ENCODE assay signal across 1 fruit fly cellular context in genomic region chr3L:13044335-13044814, dm6.
TF ChIP-seq lines count a peak whose summit lies in the region.

TSS of gene Syx13 (plus strand) at chr3L:13044434.

TF ChIP-seq in whole organism, embryonic, 481 proteins besides CTCF, POLR2A, EP300 and RAD21 (continued from another document):
- TF ChIP-seq caup (GFP tag; optimal IDR thresholded peaks at IDR 0.05; lab: Kevin White, UChicago; ENCODE audit: severe bottlenecking) (peak; percentile 24), luna (GFP tag; optimal IDR thresholded peaks at IDR 0.05; lab: Kevin White, UChicago) (no peak), inv (GFP tag; IDR thresholded peaks at IDR 0.05; lab: Robert Waterston, UW; ENCODE audit: partially characterized antibody) (peak; percentile 73), slbo (GFP tag; IDR thresholded peaks at IDR 0.05; lab: Robert Waterston, UW) (0 out of 2 replicates have a peak, but pooled peaks have one; percentile 23), D (optimal IDR thresholded peaks at IDR 0.05; lab: Kevin White, UChicago) (no peak), D (GFP tag; optimal IDR thresholded peaks at IDR 0.05; lab: Kevin White, UChicago) (no peak), ro (GFP tag; IDR thresholded peaks at IDR 0.05; lab: Robert Waterston, UW) (no peak), Asciz (GFP tag; optimal IDR thresholded peaks at IDR 0.05; lab: Kevin White, UChicago) (no peak), TFAM (GFP tag; optimal IDR thresholded peaks at IDR 0.05; lab: Kevin White, UChicago) (no peak), ara (GFP tag; IDR thresholded peaks at IDR 0.05; lab: Robert Waterston, UW) (no peak), CG8478 (optimal IDR thresholded peaks at IDR 0.05; lab: Kevin White, UChicago) (peak; percentile 86), CG14710 (tag; optimal IDR thresholded peaks at IDR 0.05; lab: Kevin White, UChicago) (peak; percentile 44), CG9876 (GFP tag; optimal IDR thresholded peaks at IDR 0.05; lab: Kevin White, UChicago) (no peak), CG31365 (tag; optimal IDR thresholded peaks at IDR 0.05; lab: Kevin White, UChicago) (no peak), Jarid2 (GFP tag; optimal IDR thresholded peaks at IDR 0.05; lab: Kevin White, UChicago) (peak; percentile 41), psq (GFP tag; optimal IDR thresholded peaks at IDR 0.05; lab: Kevin White, UChicago) (no peak), CG4617 (GFP tag; optimal IDR thresholded peaks at IDR 0.05; lab: Kevin White, UChicago; ENCODE audit: borderline replicate concordance) (peak; percentile 84), pho (GFP tag; optimal IDR thresholded peaks at IDR 0.05; lab: Kevin White, UChicago) (no peak), dysf (GFP tag; IDR thresholded peaks at IDR 0.05; lab: Robert Waterston, UW) (no peak), Oli (tag; optimal IDR thresholded peaks at IDR 0.05; lab: Kevin White, UChicago) (no peak), unpg (GFP tag; optimal IDR thresholded peaks at IDR 0.05; lab: Kevin White, UChicago) (no peak), Spps (tag; optimal IDR thresholded peaks at IDR 0.05; lab: Kevin White, UChicago) (peak; percentile 5), al (GFP tag; IDR thresholded peaks at IDR 0.05; lab: Robert Waterston, UW) (no peak), br (optimal IDR thresholded peaks at IDR 0.05; lab: Kevin White, UChicago) (no peak), twi (tag; optimal IDR thresholded peaks at IDR 0.05; lab: Kevin White, UChicago) (peak; percentile 60), jigr1 (GFP tag; IDR thresholded peaks at IDR 0.05; lab: Robert Waterston, UW) (no peak), zf30C (GFP tag; optimal IDR thresholded peaks at IDR 0.05; lab: Kevin White, UChicago) (no peak), sima (GFP tag; optimal IDR thresholded peaks at IDR 0.05; lab: Kevin White, UChicago) (no peak), CG12744 (GFP tag; optimal IDR thresholded peaks at IDR 0.05; lab: Kevin White, UChicago) (no peak), CG1529 (GFP tag; optimal IDR thresholded peaks at IDR 0.05; lab: Kevin White, UChicago) (no peak), zen (tag; optimal IDR thresholded peaks at IDR 0.05; lab: Kevin White, UChicago) (no peak), YL-1 (GFP tag; optimal IDR thresholded peaks at IDR 0.05; lab: Kevin White, UChicago) (peak; percentile 95), Ssrp (tag; optimal IDR thresholded peaks at IDR 0.05; lab: Kevin White, UChicago) (no peak), crp (GFP tag; optimal IDR thresholded peaks at IDR 0.05; lab: Kevin White, UChicago) (peak in 1 of 2 experiments; percentile 77), CG15479 (GFP tag; optimal IDR thresholded peaks at IDR 0.05; lab: Kevin White, UChicago) (peak; percentile 31), exex (tag; optimal IDR thresholded peaks at IDR 0.05; lab: Kevin White, UChicago) (peak; percentile 5), CG7786 (GFP tag; optimal IDR thresholded peaks at IDR 0.05; lab: Kevin White, UChicago) (no peak), Antp (GFP tag; optimal IDR thresholded peaks at IDR 0.05; lab: Kevin White, UChicago) (no peak), MTF-1 (GFP tag; optimal IDR thresholded peaks at IDR 0.05; lab: Kevin White, UChicago; ENCODE audit: borderline replicate concordance) (no peak), CG34224 (GFP tag; IDR thresholded peaks at IDR 0.05; lab: Robert Waterston, UW; ENCODE audit: partially characterized antibody) (peak; percentile 61; the same call in 2 of the 3 replicates), Hmx (GFP tag; optimal IDR thresholded peaks at IDR 0.05; lab: Kevin White, UChicago) (no peak), HLH3B (GFP tag; IDR thresholded peaks at IDR 0.05; lab: Robert Waterston, UW) (no peak), CG2875 (GFP tag; optimal IDR thresholded peaks at IDR 0.05; lab: Kevin White, UChicago) (no peak), zen2 (GFP tag; IDR thresholded peaks at IDR 0.05; lab: Robert Waterston, UW; ENCODE audit: partially characterized antibody) (no peak; the same call in 2 of the 3 replicates), Meics (GFP tag; optimal IDR thresholded peaks at IDR 0.05; lab: Kevin White, UChicago) (no peak), CG8089 (GFP tag; optimal IDR thresholded peaks at IDR 0.05; lab: Kevin White, UChicago) (no peak), fru (optimal IDR thresholded peaks at IDR 0.05; lab: Kevin White, UChicago) (no peak), wdn (GFP tag; IDR thresholded peaks at IDR 0.05; lab: Robert Waterston, UW) (no peak), hkb (optimal IDR thresholded peaks at IDR 0.05; lab: Kevin White, UChicago) (no peak), hkb (GFP tag; IDR thresholded peaks at IDR 0.05; lab: Robert Waterston, UW) (no peak), CG2678 (tag; optimal IDR thresholded peaks at IDR 0.05; lab: Kevin White, UChicago) (peak; percentile 45), CG14441 (GFP tag; IDR thresholded peaks at IDR 0.05; lab: Robert Waterston, UW) (peak; percentile 8; the same call in 1 of the 2 replicates), Usf (GFP tag; optimal IDR thresholded peaks at IDR 0.05; lab: Kevin White, UChicago) (no peak), CG7357 (GFP tag; IDR thresholded peaks at IDR 0.05; lab: Robert Waterston, UW) (peak; percentile 27; the same call in 1 of the 3 replicates), Mes4 (GFP tag; optimal IDR thresholded peaks at IDR 0.05; lab: Kevin White, UChicago) (no peak), grn (GFP tag; optimal IDR thresholded peaks at IDR 0.05; lab: Kevin White, UChicago) (no peak), gce (GFP tag; IDR thresholded peaks at IDR 0.05; lab: Robert Waterston, UW) (no peak), nmo (GFP tag; optimal IDR thresholded peaks at IDR 0.05; lab: Kevin White, UChicago) (peak; percentile 35), Sry-δ (GFP tag; optimal IDR thresholded peaks at IDR 0.05; lab: Kevin White, UChicago) (peak; percentile 61), CG2129 (GFP tag; IDR thresholded peaks at IDR 0.05; lab: Robert Waterston, UW; ENCODE audit: partially characterized antibody) (0 out of 2 replicates have a peak, but pooled peaks have one; percentile 30), kni (GFP tag; optimal IDR thresholded peaks at IDR 0.05; lab: Kevin White, UChicago) (peak; percentile 62), Atf-2 (GFP tag; optimal IDR thresholded peaks at IDR 0.05; lab: Kevin White, UChicago) (no peak), CG16813 (GFP tag; IDR thresholded peaks at IDR 0.05; lab: Robert Waterston, UW; ENCODE audit: partially characterized antibody) (peak; percentile 72), CG12659 (GFP tag; optimal IDR thresholded peaks at IDR 0.05; lab: Kevin White, UChicago) (peak; percentile 84), Blimp-1 (GFP tag; optimal IDR thresholded peaks at IDR 0.05; lab: Kevin White, UChicago) (no peak), wor (GFP tag; IDR thresholded peaks at IDR 0.05; lab: Robert Waterston, UW) (no peak), CG9727 (GFP tag; optimal IDR thresholded peaks at IDR 0.05; lab: Kevin White, UChicago) (peak; percentile 36), CG32767 (GFP tag; IDR thresholded peaks at IDR 0.05; lab: Robert Waterston, UW) (0 out of 2 replicates have a peak, but pooled peaks have one; percentile 22), CG43689 (GFP tag; IDR thresholded peaks at IDR 0.05; lab: Robert Waterston, UW) (no peak), pfk (GFP tag; optimal IDR thresholded peaks at IDR 0.05; lab: Kevin White, UChicago) (no peak), kah (GFP tag; optimal IDR thresholded peaks at IDR 0.05; lab: Kevin White, UChicago) (no peak), tin (GFP tag; optimal IDR thresholded peaks at IDR 0.05; lab: Kevin White, UChicago) (no peak), CrebB (tag; optimal IDR thresholded peaks at IDR 0.05; lab: Kevin White, UChicago) (peak; percentile 14), sens-2 (GFP tag; IDR thresholded peaks at IDR 0.05; lab: Robert Waterston, UW) (no peak), CG8290 (GFP tag; optimal IDR thresholded peaks at IDR 0.05; lab: Kevin White, UChicago) (no peak), CG8290 (tag; optimal IDR thresholded peaks at IDR 0.05; lab: Kevin White, UChicago) (peak in 1 of 2 experiments; percentile 48), klu (GFP tag; IDR thresholded peaks at IDR 0.05; lab: Robert Waterston, UW) (no peak), cwo (GFP tag; optimal IDR thresholded peaks at IDR 0.05; lab: Kevin White, UChicago) (peak; percentile 10), ranshi (GFP tag; IDR thresholded peaks at IDR 0.05; lab: Robert Waterston, UW) (no peak), Ets65A (GFP tag; lab: Kevin White, UChicago) (no peak), danr (GFP tag; IDR thresholded peaks at IDR 0.05; lab: Robert Waterston, UW) (no peak), Poxn (GFP tag; IDR thresholded peaks at IDR 0.05; lab: Robert Waterston, UW) (no peak), CG7928 (GFP tag; optimal IDR thresholded peaks at IDR 0.05; lab: Kevin White, UChicago) (no peak), Six4 (GFP tag; optimal IDR thresholded peaks at IDR 0.05; lab: Kevin White, UChicago) (no peak), Elba2 (GFP tag; optimal IDR thresholded peaks at IDR 0.05; lab: Kevin White, UChicago) (no peak), Atf6 (GFP tag; IDR thresholded peaks at IDR 0.05; lab: Robert Waterston, UW) (no peak), CG6654 (GFP tag; optimal IDR thresholded peaks at IDR 0.05; lab: Kevin White, UChicago) (no peak), CG15514 (GFP tag; optimal IDR thresholded peaks at IDR 0.05; lab: Kevin White, UChicago) (peak; percentile 68), pnt (GFP tag; optimal IDR thresholded peaks at IDR 0.05; lab: Kevin White, UChicago) (no peak), en (GFP tag; optimal IDR thresholded peaks at IDR 0.05; lab: Kevin White, UChicago) (no peak), CG30020 (tag; optimal IDR thresholded peaks at IDR 0.05; lab: Kevin White, UChicago) (peak; percentile 23), pros (GFP tag; optimal IDR thresholded peaks at IDR 0.05; lab: Kevin White, UChicago) (peak; percentile 34), disco-r (GFP tag; optimal IDR thresholded peaks at IDR 0.05; lab: Kevin White, UChicago) (no peak), CG4282 (GFP tag; optimal IDR thresholded peaks at IDR 0.05; lab: Kevin White, UChicago) (no peak), cato (GFP tag; optimal IDR thresholded peaks at IDR 0.05; lab: Kevin White, UChicago; ENCODE audit: borderline replicate concordance) (no peak), CG8944 (GFP tag; optimal IDR thresholded peaks at IDR 0.05; lab: Kevin White, UChicago) (no peak), CoRest (tag; optimal IDR thresholded peaks at IDR 0.05; lab: Kevin White, UChicago) (peak; percentile 32), Doc2 (GFP tag; IDR thresholded peaks at IDR 0.05; lab: Robert Waterston, UW) (no peak), ATbp (GFP tag; optimal IDR thresholded peaks at IDR 0.05; lab: Kevin White, UChicago) (no peak), Xrp1 (GFP tag; IDR thresholded peaks at IDR 0.05; lab: Robert Waterston, UW) (no peak), zfh2 (GFP tag; optimal IDR thresholded peaks at IDR 0.05; lab: Kevin White, UChicago) (no peak), E2f2 (GFP tag; IDR thresholded peaks at IDR 0.05; lab: Robert Waterston, UW) (peak; percentile 82), dmrt99B (tag; optimal IDR thresholded peaks at IDR 0.05; lab: Kevin White, UChicago) (no peak), Trl (optimal IDR thresholded peaks at IDR 0.05; lab: Kevin White, UChicago) (no peak), Trl (GFP tag; optimal IDR thresholded peaks at IDR 0.05; lab: Kevin White, UChicago) (no peak), sim (GFP tag; IDR thresholded peaks at IDR 0.05; lab: Robert Waterston, UW) (no peak), C15 (GFP tag; IDR thresholded peaks at IDR 0.05; lab: Robert Waterston, UW) (no peak), CG18011 (GFP tag; optimal IDR thresholded peaks at IDR 0.05; lab: Kevin White, UChicago) (no peak), emc (GFP tag; optimal IDR thresholded peaks at IDR 0.05; lab: Kevin White, UChicago) (no peak), gfzf (GFP tag; optimal IDR thresholded peaks at IDR 0.05; lab: Kevin White, UChicago) (peak; percentile 69), CG10147 (GFP tag; optimal IDR thresholded peaks at IDR 0.05; lab: Kevin White, UChicago) (peak; percentile 55), oc (tag; optimal IDR thresholded peaks at IDR 0.05; lab: Kevin White, UChicago) (peak; percentile 26), CG15011 (GFP tag; optimal IDR thresholded peaks at IDR 0.05; lab: Kevin White, UChicago) (no peak), repo (GFP tag; optimal IDR thresholded peaks at IDR 0.05; lab: Kevin White, UChicago) (no peak), Optix (GFP tag; IDR thresholded peaks at IDR 0.05; lab: Robert Waterston, UW) (no peak), amos (GFP tag; IDR thresholded peaks at IDR 0.05; lab: Robert Waterston, UW; ENCODE audit: partially characterized antibody) (peak; percentile 79), ase (GFP tag; IDR thresholded peaks at IDR 0.05; lab: Robert Waterston, UW) (no peak), row (GFP tag; IDR thresholded peaks at IDR 0.05; lab: Robert Waterston, UW) (peak; percentile 43; the same call in 2 of the 3 replicates), CG13287 (GFP tag; IDR thresholded peaks at IDR 0.05; lab: Robert Waterston, UW; ENCODE audit: partially characterized antibody) (peak; percentile 79), wek (GFP tag; optimal IDR thresholded peaks at IDR 0.05; lab: Kevin White, UChicago) (no peak), CG7372 (GFP tag; IDR thresholded peaks at IDR 0.05; lab: Robert Waterston, UW) (no peak), Neu2 (GFP tag; optimal IDR thresholded peaks at IDR 0.05; lab: Kevin White, UChicago; ENCODE audit: borderline replicate concordance) (no peak), Myb (GFP tag; optimal IDR thresholded peaks at IDR 0.05; lab: Kevin White, UChicago) (no peak), esg (GFP tag; conservative IDR thresholded peaks at IDR 0.05; lab: Robert Waterston, UW) (no peak), CG8924 (tag; optimal IDR thresholded peaks at IDR 0.05; lab: Kevin White, UChicago) (peak; percentile 21), CG7271 (tag; optimal IDR thresholded peaks at IDR 0.05; lab: Kevin White, UChicago) (no peak), CG2889 (GFP tag; IDR thresholded peaks at IDR 0.05; lab: Robert Waterston, UW) (no peak), stc (GFP tag; IDR thresholded peaks at IDR 0.05; lab: Robert Waterston, UW) (no peak), kay (GFP tag; optimal IDR thresholded peaks at IDR 0.05; lab: Kevin White, UChicago) (peak; percentile 57), Scr (GFP tag; IDR thresholded peaks at IDR 0.05; lab: Robert Waterston, UW; ENCODE audit: partially characterized antibody) (peak; percentile 77), odd (GFP tag; optimal IDR thresholded peaks at IDR 0.05; lab: Kevin White, UChicago) (no peak), CG11696 (GFP tag; IDR thresholded peaks at IDR 0.05; lab: Robert Waterston, UW) (no peak)
